Worm (Caenorhabditis elegans): Measurements from ENCODE around the gene ttr-54.

DNA sequence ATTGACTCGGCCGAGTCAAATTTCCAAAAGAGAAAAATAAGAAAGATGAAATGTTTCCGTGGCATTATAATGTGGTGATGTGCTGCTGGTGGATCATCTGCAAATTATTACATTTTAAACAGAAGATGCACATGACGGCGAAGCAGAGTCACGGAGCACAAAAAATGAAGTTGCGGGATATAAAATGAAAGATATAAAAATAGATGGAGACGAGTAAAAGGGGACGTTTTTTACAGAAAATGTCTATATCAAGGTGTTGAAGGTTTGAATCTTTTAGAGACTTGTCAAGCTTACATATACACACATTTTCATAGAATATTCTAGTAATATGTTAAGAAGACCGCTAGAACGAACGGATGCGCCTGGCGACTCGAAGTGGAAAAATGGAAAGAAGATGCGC, 38.8 kb downstream of the ttr-54 start, which contains the start of gene ptrg-1:
- TF ChIP-seq ztf-4 (tag; optimal IDR thresholded peaks at IDR 0.05) = no peak
- TF ChIP-seq tbx-2 (tag; optimal IDR thresholded peaks at IDR 0.05) = no peak
- no peak for TF ChIP-seq eor-1 (tag; optimal IDR thresholded peaks at IDR 0.05)
- TF ChIP-seq hmg-11 (tag; optimal IDR thresholded peaks at IDR 0.05) = no peak
- no peak for TF ChIP-seq nhr-11 (tag; optimal IDR thresholded peaks at IDR 0.05)
